Fruit fly (Drosophila melanogaster): ENCODE data around the gene CG4119.

Gene CG4119

DNA sequence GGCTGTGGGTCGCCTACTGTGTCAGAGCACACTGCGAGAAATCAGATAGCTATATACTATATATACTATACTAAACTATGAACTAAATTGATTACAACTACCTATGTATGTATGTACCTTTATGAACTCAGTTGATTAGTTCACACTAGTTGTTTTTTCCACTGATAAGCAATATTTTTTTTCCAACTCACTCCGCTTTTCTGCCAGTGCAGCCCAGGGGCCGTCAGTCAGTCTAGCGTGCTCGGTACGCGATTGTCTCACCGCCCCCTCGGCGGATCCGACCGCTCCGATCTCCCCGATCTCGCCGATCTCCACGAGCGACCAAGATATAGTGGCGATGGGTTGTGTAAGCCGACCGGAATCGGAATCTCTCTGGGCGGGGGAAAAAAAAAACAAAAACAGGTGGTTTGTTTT, 40.1 kb downstream of the CG4119 start (continued):
- TF ChIP-seq CG13775 (GFP tag; optimal IDR thresholded peaks at IDR 0.05) = peak; percentile 60
- TF ChIP-seq CG4360 (GFP tag; IDR thresholded peaks at IDR 0.05) = peak; percentile 59; the same call in 1 of the 2 replicates
- TF ChIP-seq h (optimal IDR thresholded peaks at IDR 0.05) = no peak
- peak; percentile 92 for TF ChIP-seq so (GFP tag; IDR thresholded peaks at IDR 0.05)
- TF ChIP-seq Lpt (GFP tag; optimal IDR thresholded peaks at IDR 0.05) = no peak
- peak; percentile 57 for TF ChIP-seq Abd-B (GFP tag; optimal IDR thresholded peaks at IDR 0.05)
- TF ChIP-seq CG16863 (GFP tag; optimal IDR thresholded peaks at IDR 0.05) = peak; percentile 31
- TF ChIP-seq chif (GFP tag; optimal IDR thresholded peaks at IDR 0.05) = peak; percentile 48 to 76
- no peak for TF ChIP-seq tna (GFP tag; IDR thresholded peaks at IDR 0.05; ENCODE audit: partially characterized antibody)
- peak; percentile 68 for TF ChIP-seq CG5245 (GFP tag; optimal IDR thresholded peaks at IDR 0.05)
- peak; percentile 71 for TF ChIP-seq CG10654 (GFP tag; optimal IDR thresholded peaks at IDR 0.05)
- TF ChIP-seq CG2889 (GFP tag; IDR thresholded peaks at IDR 0.05) = peak; percentile 83
- TF ChIP-seq CG17328 (GFP tag; IDR thresholded peaks at IDR 0.05) = peak; percentile 77
- peak; percentile 42 for TF ChIP-seq CG1792 (GFP tag; optimal IDR thresholded peaks at IDR 0.05)
- peak; percentile 37 for TF ChIP-seq CG11723 (GFP tag; optimal IDR thresholded peaks at IDR 0.05)
- TF ChIP-seq CG2129 (GFP tag; IDR thresholded peaks at IDR 0.05; ENCODE audit: partially characterized antibody) = no peak
- peak; percentile 92 for TF ChIP-seq CG11247 (GFP tag; IDR thresholded peaks at IDR 0.05)
- no peak for TF ChIP-seq MESR4 (GFP tag; optimal IDR thresholded peaks at IDR 0.05)
- no peak for TF ChIP-seq kni (GFP tag; optimal IDR thresholded peaks at IDR 0.05)
- TF ChIP-seq org-1 (GFP tag; optimal IDR thresholded peaks at IDR 0.05) = peak; percentile 84
- peak in 1 of 2 experiments; percentile 32 for TF ChIP-seq Hr78 (GFP tag; optimal IDR thresholded peaks at IDR 0.05)
- TF ChIP-seq CG6683 (GFP tag; optimal IDR thresholded peaks at IDR 0.05) = peak; percentile 74
- no peak for TF ChIP-seq Sin3A (optimal IDR thresholded peaks at IDR 0.05)
- peak; percentile 23 for TF ChIP-seq eyg (GFP tag; optimal IDR thresholded peaks at IDR 0.05)
- peak; percentile 48 for TF ChIP-seq CG14710 (tag; optimal IDR thresholded peaks at IDR 0.05)
- peak; percentile 43 for TF ChIP-seq HLH54F (GFP tag; optimal IDR thresholded peaks at IDR 0.05)
- TF ChIP-seq CG13296 (GFP tag; optimal IDR thresholded peaks at IDR 0.05) = peak; percentile 80
- TF ChIP-seq row (GFP tag; IDR thresholded peaks at IDR 0.05) = peak; percentile 90
- TF ChIP-seq CG12219 (GFP tag; optimal IDR thresholded peaks at IDR 0.05) = peak; percentile 67
- peak; percentile 53 for TF ChIP-seq Side (GFP tag; optimal IDR thresholded peaks at IDR 0.05)
- TF ChIP-seq PHDP (tag; optimal IDR thresholded peaks at IDR 0.05) = peak; percentile 81
- no peak for TF ChIP-seq CG12236 (GFP tag; optimal IDR thresholded peaks at IDR 0.05)
- peak; percentile 47 for TF ChIP-seq pho (GFP tag; optimal IDR thresholded peaks at IDR 0.05)
- peak; percentile 49 for TF ChIP-seq sd (tag; optimal IDR thresholded peaks at IDR 0.05)
- peak; percentile 92 for TF ChIP-seq CG34422 (GFP tag; IDR thresholded peaks at IDR 0.05)
- TF ChIP-seq CG6689 (GFP tag; IDR thresholded peaks at IDR 0.05) = peak; percentile 93
- peak; percentile 84 for TF ChIP-seq Xrp1 (GFP tag; IDR thresholded peaks at IDR 0.05)
- peak; percentile 21 for TF ChIP-seq CG9876 (GFP tag; optimal IDR thresholded peaks at IDR 0.05)
- peak; percentile 56 for TF ChIP-seq CG3407 (GFP tag; optimal IDR thresholded peaks at IDR 0.05)
- no peak for TF ChIP-seq Sry-β (GFP tag; optimal IDR thresholded peaks at IDR 0.05)
- peak; percentile 76 for TF ChIP-seq Xbp1 (GFP tag; optimal IDR thresholded peaks at IDR 0.05)
- peak; percentile 67 for TF ChIP-seq schlank (tag; optimal IDR thresholded peaks at IDR 0.05)
- TF ChIP-seq slp2 (GFP tag; optimal IDR thresholded peaks at IDR 0.05) = peak; percentile 37
- TF ChIP-seq ssp (GFP tag; IDR thresholded peaks at IDR 0.05) = peak; percentile 82
- TF ChIP-seq CG1233 (GFP tag; optimal IDR thresholded peaks at IDR 0.05) = peak; percentile 70
- no peak for TF ChIP-seq CG30020 (tag; optimal IDR thresholded peaks at IDR 0.05)
- TF ChIP-seq CoRest (tag; optimal IDR thresholded peaks at IDR 0.05) = peak; percentile 82
- peak; percentile 92 for TF ChIP-seq CG11504 (tag; optimal IDR thresholded peaks at IDR 0.05)
- TF ChIP-seq CG7839 (tag; optimal IDR thresholded peaks at IDR 0.05) = peak; percentile 90
- peak; percentile 28 for TF ChIP-seq CG10462 (GFP tag; optimal IDR thresholded peaks at IDR 0.05)
- peak; percentile 91 for TF ChIP-seq gem (tag; optimal IDR thresholded peaks at IDR 0.05)

All from whole organism, embryonic.